Fruit fly (Drosophila melanogaster) whole organism: Measurements from ENCODE around the gene CG14841.
A peak's percentile ranks its signal among the peaks of the same experiment; 100 is the strongest.

Experiments
- CG8478 ChIP-seq: fragments of >200 bp; optimal IDR thresholded peaks from 2 replicates; lab custom pipeline; 2018; ENCODE audit warnings: inconsistent platforms
- Dll ChIP-seq: fragments of >200 bp; optimal IDR thresholded peaks from 2 replicates; lab custom pipeline; 2017
- EcR ChIP-seq, 2 experiments: fragments of >200 bp; optimal IDR thresholded peaks; 2 replicates each; lab custom pipeline; 2017; ENCODE audit warnings: missing biosample characterization in 2 of 2, missing genetic modification characterization in 2 of 2, missing genetic modification reagents in 2 of 2
- pan ChIP-seq: fragments of >200 bp; optimal IDR thresholded peaks from 2 replicates; lab custom pipeline; 2017
- psq ChIP-seq: fragments of >200 bp; optimal IDR thresholded peaks from 2 replicates; lab custom pipeline; 2017
- usp ChIP-seq: fragments of >200 bp; optimal IDR thresholded peaks from 2 replicates; lab custom pipeline; 2017; ENCODE audit warnings: missing biosample characterization, missing genetic modification characterization, mixed read lengths

CG14841 gene

DNA sequence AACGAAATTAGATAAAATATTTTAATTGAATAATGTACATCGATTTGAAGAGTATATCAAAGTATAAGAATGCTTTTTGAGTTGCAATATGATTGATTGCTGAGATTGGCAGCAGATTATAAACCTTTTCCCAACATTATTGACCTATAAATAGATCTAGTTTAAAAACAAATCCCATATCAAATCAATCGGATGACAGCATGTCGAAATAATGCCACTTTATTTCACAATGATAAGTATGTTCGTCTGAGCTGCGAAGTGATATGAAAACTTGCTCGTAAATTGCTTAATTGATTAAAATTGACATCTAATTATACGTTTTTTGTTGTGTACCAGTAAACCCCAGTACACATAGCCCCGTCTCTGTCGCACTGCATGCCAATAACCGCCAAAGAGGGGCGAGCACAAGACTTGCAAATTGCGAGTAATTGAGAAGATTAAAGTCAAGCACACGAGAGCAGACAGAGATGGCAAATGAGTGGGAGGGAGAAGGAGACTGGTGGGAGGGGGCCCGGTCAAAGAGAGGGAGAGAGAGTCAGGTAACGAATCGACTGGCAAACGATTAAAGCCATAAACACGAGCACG, 20.9 kb upstream of the CG14841 start:
- TF ChIP-seq psq, result no peak
- no peak for TF ChIP-seq pan (lab: Kevin White, UChicago)
- TF ChIP-seq Dll (lab: Kevin White, UChicago), result peak; percentile 27
- TF ChIP-seq usp (GFP tag; lab: Kevin White, UChicago), result no peak
- no peak for TF ChIP-seq CG8478 (lab: Kevin White, UChicago)

DNA sequence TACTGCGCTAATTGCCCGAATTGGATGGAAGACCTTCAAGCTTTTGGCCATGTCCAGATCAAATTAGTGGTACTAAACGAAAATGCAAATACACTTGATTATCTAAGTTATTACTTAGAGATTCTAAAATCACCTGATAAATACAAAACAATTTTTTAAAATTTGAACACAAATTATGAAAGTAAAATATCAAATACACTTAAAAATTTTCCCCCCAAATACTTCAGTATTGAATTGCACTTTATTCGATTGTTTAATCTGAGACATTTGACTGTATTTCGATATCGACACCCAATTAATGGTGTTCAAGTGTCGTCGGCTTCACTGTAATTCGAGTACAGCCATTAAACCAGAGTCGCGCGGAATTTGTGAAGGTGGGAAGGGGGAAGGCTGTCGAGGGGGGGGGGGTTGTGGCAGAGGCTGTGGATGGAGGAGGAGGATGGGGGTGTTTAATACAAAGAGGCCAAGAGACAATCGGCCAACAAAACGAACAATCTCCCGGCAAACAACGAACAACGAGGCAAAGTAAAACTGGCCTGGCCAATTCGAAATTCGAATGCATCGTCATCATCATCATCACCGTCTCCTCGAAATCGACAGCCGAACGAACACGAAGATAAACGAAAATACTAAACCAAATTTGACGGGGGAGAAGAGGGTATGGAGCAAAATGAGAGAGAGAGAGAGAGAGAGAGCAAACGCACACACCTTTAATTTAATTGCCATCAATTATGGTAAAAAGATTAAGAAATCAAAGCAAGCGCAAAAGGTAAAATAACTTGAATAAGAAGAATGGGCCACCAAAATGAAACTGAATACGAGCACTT, 20.2 kb upstream of the CG14841 start:
- no peak for TF ChIP-seq Dll (lab: Kevin White, UChicago)
- TF ChIP-seq psq, result no peak
- TF ChIP-seq EcR (GFP tag; optimal IDR thresholded peaks at IDR 0.05; lab: Kevin White, UChicago), result no peak
- TF ChIP-seq CG8478 (lab: Kevin White, UChicago), result no peak
- no peak for TF ChIP-seq usp (GFP tag; lab: Kevin White, UChicago)
- TF ChIP-seq pan (lab: Kevin White, UChicago), result no peak

DNA sequence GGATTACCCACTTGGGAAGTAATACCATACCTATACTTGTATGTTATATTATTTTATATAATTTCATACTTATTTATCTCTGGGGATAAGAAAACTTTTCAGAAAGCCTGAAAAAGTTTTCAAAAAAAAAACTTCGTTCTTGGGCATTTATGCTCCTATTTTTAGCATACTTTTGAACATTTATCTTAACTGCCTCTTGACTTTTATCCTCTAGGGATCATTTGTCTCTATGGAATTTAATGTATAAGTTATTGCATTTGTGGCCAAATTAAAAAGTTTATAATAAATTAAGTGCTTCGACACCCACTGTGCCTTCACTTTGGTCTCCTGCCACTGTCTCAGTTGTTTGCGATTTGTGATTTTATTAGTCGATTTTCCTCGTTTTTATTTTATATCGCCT, 18.1 kb upstream of the CG14841 start:
- TF ChIP-seq EcR (GFP tag; optimal IDR thresholded peaks at IDR 0.05; lab: Kevin White, UChicago) (no peak), CG8478 (lab: Kevin White, UChicago) (no peak), usp (GFP tag; lab: Kevin White, UChicago) (no peak), pan (lab: Kevin White, UChicago) (no peak), psq (no peak), Dll (lab: Kevin White, UChicago) (no peak)

DNA sequence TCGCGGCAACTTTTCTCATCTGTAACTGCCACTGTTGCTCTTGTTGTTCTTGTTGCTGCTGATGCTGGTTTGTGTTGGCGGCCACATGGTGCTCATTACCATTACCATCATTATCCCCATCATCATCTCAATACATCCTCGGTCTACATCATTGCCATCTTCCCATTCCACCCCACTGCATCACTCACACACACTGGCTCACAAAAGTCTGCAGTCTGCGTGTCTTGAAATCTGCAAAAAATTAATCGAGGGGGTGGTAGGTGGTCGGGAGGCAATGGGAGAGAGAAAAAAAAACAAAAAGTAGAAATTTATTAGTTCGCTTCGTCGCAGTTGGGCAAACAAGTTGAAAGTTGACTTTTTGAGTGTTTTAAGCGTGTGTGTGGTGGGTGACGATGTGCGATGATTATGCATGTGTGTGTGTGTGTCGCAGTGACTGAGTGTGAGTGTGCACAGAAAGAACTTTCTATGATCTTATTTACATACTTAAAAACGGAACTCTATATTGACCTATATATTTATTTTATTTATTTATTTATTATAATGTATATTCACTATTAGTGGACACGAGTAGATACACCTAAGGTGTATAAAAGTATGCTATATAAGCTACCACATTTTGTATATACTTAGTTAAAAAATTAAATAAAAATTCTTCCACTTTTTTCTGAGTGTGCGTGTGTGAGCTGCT, 17.2 kb upstream of the CG14841 start:
- TF ChIP-seq CG8478 (lab: Kevin White, UChicago), result no peak
- TF ChIP-seq pan (lab: Kevin White, UChicago), result no peak
- no peak for TF ChIP-seq usp (GFP tag; lab: Kevin White, UChicago)
- no peak for TF ChIP-seq Dll (lab: Kevin White, UChicago)
- no peak for TF ChIP-seq psq
- no peak for TF ChIP-seq EcR (GFP tag; optimal IDR thresholded peaks at IDR 0.05; lab: Kevin White, UChicago)

DNA sequence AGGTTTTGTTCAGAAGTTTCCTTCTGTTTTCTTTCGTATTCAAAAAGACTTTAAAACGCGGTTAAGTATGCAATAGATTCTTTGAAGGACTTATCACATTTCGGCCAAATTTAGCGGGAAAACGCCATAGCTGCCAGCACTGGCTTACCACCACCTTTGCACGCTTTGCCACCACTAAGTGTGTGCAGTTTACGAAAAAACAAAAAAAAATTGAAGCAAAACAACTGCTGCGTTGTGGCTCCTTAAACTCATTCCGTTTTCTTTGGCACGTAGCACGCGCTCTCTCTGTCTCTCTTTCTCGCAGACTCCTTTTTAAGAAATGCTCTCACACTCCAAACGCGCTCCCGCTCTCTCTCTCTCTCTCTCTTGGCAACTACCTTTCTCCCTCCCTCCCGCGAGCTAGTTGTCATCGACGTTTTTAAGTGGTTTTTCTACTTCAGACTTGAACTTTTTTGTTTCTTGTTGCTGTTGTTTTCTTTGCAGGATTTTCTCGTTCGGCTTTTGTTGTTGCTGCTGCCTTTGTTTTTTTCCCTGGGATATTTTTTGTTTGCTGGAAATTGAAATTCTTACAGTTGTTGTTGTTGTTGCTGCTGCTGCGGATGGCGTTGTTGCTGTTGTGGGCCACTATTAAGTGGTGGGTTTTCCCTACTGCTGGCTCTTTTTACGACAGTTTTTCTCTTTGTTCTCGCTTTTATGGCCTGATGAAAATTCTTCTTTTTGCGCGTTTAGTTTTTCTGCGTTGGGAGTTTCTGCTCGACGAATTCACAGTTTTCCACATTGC, 16.5 kb upstream of the CG14841 start:
- TF ChIP-seq EcR (GFP tag; optimal IDR thresholded peaks at IDR 0.05; lab: Kevin White, UChicago), result no peak
- TF ChIP-seq Dll (lab: Kevin White, UChicago), result peak; percentile 67

DNA sequence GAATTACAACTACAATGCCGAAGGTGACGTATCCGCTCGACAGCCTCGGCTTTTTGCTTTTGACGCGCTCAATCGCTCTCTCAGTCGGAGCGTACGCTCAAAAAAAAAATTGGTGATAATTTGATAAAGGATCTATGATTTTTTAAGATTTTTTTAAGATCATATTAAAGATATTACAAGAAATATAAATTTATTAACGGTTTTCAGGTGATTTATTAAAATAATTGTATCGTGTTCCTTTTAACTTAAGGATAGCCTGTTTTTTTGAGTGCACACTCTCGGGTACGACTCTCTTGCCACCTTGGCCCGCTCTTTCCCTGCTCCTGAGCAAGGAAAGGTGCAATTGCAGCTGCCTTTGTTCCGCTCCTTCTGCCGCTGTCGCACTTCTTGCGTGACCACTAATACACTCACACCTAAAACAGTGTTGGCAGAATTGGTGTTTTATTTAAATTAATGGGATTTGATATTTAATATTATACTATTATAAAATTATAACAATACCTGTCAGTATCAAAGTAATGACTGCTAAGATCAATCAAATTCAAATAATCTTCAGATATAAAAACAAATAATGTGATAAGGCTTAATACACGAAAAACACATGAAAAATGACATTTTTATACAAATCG, 15.8 kb upstream of the CG14841 start:
- TF ChIP-seq Dll (lab: Kevin White, UChicago), result no peak
- TF ChIP-seq usp (GFP tag; lab: Kevin White, UChicago), result no peak
- TF ChIP-seq EcR (GFP tag; optimal IDR thresholded peaks at IDR 0.05; lab: Kevin White, UChicago), result no peak
- TF ChIP-seq CG8478 (lab: Kevin White, UChicago), result no peak
- no peak for TF ChIP-seq pan (lab: Kevin White, UChicago)
- TF ChIP-seq psq, result no peak

DNA sequence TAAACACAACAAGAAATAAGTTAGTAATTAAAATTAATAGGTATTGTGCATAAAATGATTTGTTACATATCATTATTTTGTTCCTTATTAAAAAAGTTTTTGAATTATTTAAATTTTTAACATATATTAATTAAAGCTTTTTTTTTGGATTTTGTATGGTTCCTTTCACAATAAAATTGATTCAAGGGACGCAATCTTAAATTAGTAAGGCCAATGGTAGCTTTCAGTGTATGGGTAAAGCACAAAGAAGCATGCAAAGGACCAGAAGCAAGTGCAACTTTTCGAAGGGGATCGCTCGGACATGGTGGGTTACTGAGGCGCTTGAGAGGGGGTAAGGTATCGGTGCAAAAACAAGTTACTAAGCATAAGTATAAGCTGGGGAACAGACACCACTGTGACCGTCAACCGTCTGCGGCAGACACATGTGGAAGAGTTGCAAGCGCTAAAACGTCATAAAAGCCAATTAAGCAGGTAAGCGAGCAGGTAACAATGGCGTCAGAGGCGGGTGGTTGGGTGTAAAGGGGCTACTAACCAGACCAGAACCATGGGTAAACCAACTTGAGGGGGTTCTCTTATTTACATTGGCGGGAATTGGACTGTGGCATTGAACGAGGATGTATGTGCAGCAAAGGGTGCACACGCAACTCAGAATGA, 13.4 kb upstream of the CG14841 start:
- no peak for TF ChIP-seq psq
- TF ChIP-seq Dll (lab: Kevin White, UChicago), result peak; percentile 56
- no peak for TF ChIP-seq CG8478 (lab: Kevin White, UChicago)

DNA sequence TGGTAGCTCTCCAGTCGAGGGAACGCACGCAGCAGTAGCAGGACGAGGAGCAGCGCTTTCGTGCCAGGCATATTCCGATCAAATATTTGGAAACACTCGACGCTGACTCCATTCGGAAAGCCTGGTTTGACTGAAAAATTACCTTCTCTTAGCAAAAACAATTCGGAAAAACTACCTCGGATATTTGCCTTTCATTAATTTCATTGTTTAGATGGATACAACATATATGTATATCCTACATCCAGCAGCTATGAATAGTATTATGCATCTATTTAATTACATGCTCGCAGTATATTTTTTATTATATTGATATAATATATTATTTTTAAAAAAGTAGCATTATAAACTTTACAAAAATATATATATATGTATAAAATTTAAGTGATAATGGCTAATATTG, 1.1 kb downstream of the CG14841 start, which contains the start of gene CG14840:
CG14840 (minus strand) TSS at position 101 of the 400 bp plus-strand sequence.
- TF ChIP-seq psq (no peak), usp (GFP tag; lab: Kevin White, UChicago) (no peak), Dll (lab: Kevin White, UChicago) (no peak), EcR (GFP tag; optimal IDR thresholded peaks at IDR 0.05; lab: Kevin White, UChicago) (no peak), CG8478 (lab: Kevin White, UChicago) (no peak), pan (lab: Kevin White, UChicago) (no peak)

DNA sequence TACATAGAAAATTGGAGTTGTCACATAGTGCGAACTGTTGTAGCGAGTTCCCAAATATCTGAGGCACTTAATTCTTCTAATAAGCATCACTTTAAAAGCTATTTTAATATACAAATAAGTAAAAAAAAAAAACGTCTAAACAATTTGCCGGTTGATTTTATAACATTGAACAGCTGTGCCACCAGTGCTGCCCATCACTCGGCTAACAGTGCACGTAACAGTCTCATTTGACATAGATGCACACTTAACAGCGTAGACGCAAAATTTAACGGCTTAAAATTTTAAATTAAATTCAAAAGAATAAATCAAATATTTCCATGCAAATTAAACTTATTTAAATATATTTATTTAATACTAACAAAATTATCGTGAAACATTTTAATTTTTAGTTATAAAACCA, 2.4 kb downstream of the CG14841 start, which contains the start of gene MetRS-m:
MetRS-m (minus strand) TSS at position 171 of the 400 bp plus-strand sequence.
- TF ChIP-seq psq (no peak), pan (lab: Kevin White, UChicago) (no peak)

DNA sequence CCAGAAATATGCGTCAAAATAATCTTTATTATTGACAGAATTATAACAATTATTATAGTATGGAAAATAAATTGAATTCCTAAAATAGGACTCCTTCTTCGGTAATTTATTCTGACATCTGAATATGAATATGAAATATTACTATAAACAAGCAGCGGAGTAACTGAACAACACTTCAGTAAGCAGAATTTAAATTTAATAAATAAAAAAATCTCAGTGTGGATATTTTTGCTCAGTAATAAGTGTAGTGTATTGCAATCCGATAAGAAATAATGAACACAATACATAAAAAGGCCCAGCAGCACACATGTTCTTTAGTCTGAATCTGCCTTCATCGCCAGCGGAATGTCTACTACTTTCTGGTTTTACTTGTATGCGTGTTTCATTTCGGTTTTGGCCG, 6.4 kb downstream of the CG14841 start, which contains the start of gene CG43179:
CG43179 (plus strand) TSS at position 301 of the 400 bp plus-strand sequence.
- TF ChIP-seq usp (GFP tag; lab: Kevin White, UChicago) (no peak), CG8478 (lab: Kevin White, UChicago) (no peak), Dll (lab: Kevin White, UChicago) (no peak), EcR (GFP tag; optimal IDR thresholded peaks at IDR 0.05; lab: Kevin White, UChicago) (no peak), pan (lab: Kevin White, UChicago) (no peak), psq (no peak)
